Worm (Caenorhabditis elegans): Measurements from ENCODE around the gene H35B03.1.

Gene H35B03.1

ce11 chrIV:5690386-5691080 lies 34.9 kb upstream of the H35B03.1 start, which contains the start of gene C55C3.8:
C55C3.8 (plus strand) TSS chrIV:5691030.
- TF ChIP-seq egl-27 (tag; optimal IDR thresholded peaks at IDR 0.05) (no peak), nhr-77 (tag; optimal IDR thresholded peaks at IDR 0.05) (no peak), unc-98 (GFP tag; IDR thresholded peaks at IDR 0.05) (no peak), mdl-1 (tag; optimal IDR thresholded peaks at IDR 0.05) (no peak), fos-1 (tag; optimal IDR thresholded peaks at IDR 0.05) (no peak), nhr-71 (tag; optimal IDR thresholded peaks at IDR 0.05) (no peak), tlp-1 (tag; optimal IDR thresholded peaks at IDR 0.05) (no peak), elt-2 (tag; optimal IDR thresholded peaks at IDR 0.05) (no peak), zag-1 (tag; optimal IDR thresholded peaks at IDR 0.05) (no peak), pax-3 (tag; optimal IDR thresholded peaks at IDR 0.05) (no peak), mef-2 (tag; optimal IDR thresholded peaks at IDR 0.05) (no peak)

- TF ChIP-seq zag-1 (tag; optimal IDR thresholded peaks at IDR 0.05) (no peak), blmp-1 (tag; optimal IDR thresholded peaks at IDR 0.05) (peak; percentile 79), unc-98 (GFP tag; IDR thresholded peaks at IDR 0.05) (no peak), mep-1 (tag; optimal IDR thresholded peaks at IDR 0.05) (peak; percentile 64), hlh-17 (GFP tag; optimal IDR thresholded peaks at IDR 0.05; ENCODE audit: borderline replicate concordance) (no peak), nhr-85 (tag) (peak; percentile 65), ceh-82 (tag; optimal IDR thresholded peaks at IDR 0.05) (no peak)
These were observed 25.0 kb upstream of the H35B03.1 start for ce11 chrIV:5700372-5700771.

ce11 chrIV:5701646-5702045 lies 23.8 kb upstream of the H35B03.1 start:
- no peak for TF ChIP-seq nhr-71 (tag; optimal IDR thresholded peaks at IDR 0.05)
- TF ChIP-seq skn-1 (tag; optimal IDR thresholded peaks at IDR 0.05): no peak
- TF ChIP-seq nhr-20 (tag; optimal IDR thresholded peaks at IDR 0.05): no peak
- no peak for TF ChIP-seq ceh-63 (GFP tag; optimal IDR thresholded peaks at IDR 0.05)
- no peak for TF ChIP-seq nhr-19 (GFP tag; conservative IDR thresholded peaks at IDR 0.05)
- TF ChIP-seq C34B4.2 (tag; optimal IDR thresholded peaks at IDR 0.05): no peak
- TF ChIP-seq lin-14 (GFP tag; optimal IDR thresholded peaks at IDR 0.05): peak; percentile 44
- TF ChIP-seq nhr-85 (tag): peak; percentile 82
- TF ChIP-seq mep-1 (tag; optimal IDR thresholded peaks at IDR 0.05): no peak
- peak; percentile 62 for TF ChIP-seq blmp-1 (tag; optimal IDR thresholded peaks at IDR 0.05)
- TF ChIP-seq nhr-11 (tag; optimal IDR thresholded peaks at IDR 0.05): no peak
- TF ChIP-seq rnt-1 (tag; optimal IDR thresholded peaks at IDR 0.05): no peak
- TF ChIP-seq nhr-237 (tag; optimal IDR thresholded peaks at IDR 0.05): no peak
- TF ChIP-seq nhr-12 (tag; optimal IDR thresholded peaks at IDR 0.05): no peak

- TF ChIP-seq pqm-1 (tag; optimal IDR thresholded peaks at IDR 0.05) (no peak), efl-1 (optimal IDR thresholded peaks at IDR 0.05) (peak in 1 of 2 experiments; percentile 2), efl-1 (GFP tag; optimal IDR thresholded peaks at IDR 0.05 in 1 of 2) (no peak)
These were observed 22.0 kb upstream of the H35B03.1 start, which contains the start of the genes C55C3.73 and perm-5 for ce11 chrIV:5703443-5703842. C55C3.73 (minus strand) TSS chrIV:5703451. perm-5 (minus strand) TSS chrIV:5703468.

ce11 chrIV:5703917-5704316 lies 21.5 kb upstream of the H35B03.1 start:
- no peak for TF ChIP-seq snpc-4 (tag; optimal IDR thresholded peaks at IDR 0.05)
- TF ChIP-seq tbx-2 (tag; optimal IDR thresholded peaks at IDR 0.05): no peak
- no peak for TF ChIP-seq ceh-63 (GFP tag; optimal IDR thresholded peaks at IDR 0.05)
- TF ChIP-seq nhr-85 (tag): peak; percentile 58
- TF ChIP-seq blmp-1 (tag; optimal IDR thresholded peaks at IDR 0.05): peak; percentile 99
- TF ChIP-seq ama-1 (optimal IDR thresholded peaks at IDR 0.05): no peak
- no peak for TF ChIP-seq pqm-1 (tag; optimal IDR thresholded peaks at IDR 0.05)
- no peak for TF ChIP-seq mef-2 (tag; optimal IDR thresholded peaks at IDR 0.05)

ce11 chrIV:5706603-5707002 lies 18.8 kb upstream of the H35B03.1 start:
- TF ChIP-seq efl-1 (optimal IDR thresholded peaks at IDR 0.05): no peak
- TF ChIP-seq efl-1 (GFP tag; optimal IDR thresholded peaks at IDR 0.05 in 1 of 2): no peak
- TF ChIP-seq unc-130 (tag; optimal IDR thresholded peaks at IDR 0.05): no peak
- no peak for TF ChIP-seq unc-98 (GFP tag; IDR thresholded peaks at IDR 0.05)
- no peak for TF ChIP-seq hlh-17 (GFP tag; optimal IDR thresholded peaks at IDR 0.05; ENCODE audit: borderline replicate concordance)
- TF ChIP-seq elt-3 (tag; optimal IDR thresholded peaks at IDR 0.05): peak in 1 of 6 experiments; percentile 59
- no peak for TF ChIP-seq isw-1 (GFP tag; IDR thresholded peaks at IDR 0.05)
- TF ChIP-seq nhr-90 (tag; optimal IDR thresholded peaks at IDR 0.05; ENCODE audit: poor library complexity): no peak
- no peak for TF ChIP-seq nhr-28 (tag; optimal IDR thresholded peaks at IDR 0.05)
- peak; percentile 27 for TF ChIP-seq snu-23 (GFP tag; optimal IDR thresholded peaks at IDR 0.05)
- TF ChIP-seq lin-15B (tag; optimal IDR thresholded peaks at IDR 0.05): no peak
- TF ChIP-seq jun-1 (tag; optimal IDR thresholded peaks at IDR 0.05): no peak
- TF ChIP-seq egl-13 (tag; optimal IDR thresholded peaks at IDR 0.05): no peak
- TF ChIP-seq fkh-10 (GFP tag; optimal IDR thresholded peaks at IDR 0.05): no peak
- no peak for TF ChIP-seq fos-1 (tag; optimal IDR thresholded peaks at IDR 0.05)
- TF ChIP-seq blmp-1 (tag; optimal IDR thresholded peaks at IDR 0.05): peak; percentile 79
- no peak for TF ChIP-seq unc-62 (GFP tag; optimal IDR thresholded peaks at IDR 0.05)

All from whole organism, L1 larva.